Worm (Caenorhabditis elegans) whole organism, L2 larva: ENCODE measurements around the gene hpd-1.

Experiments used
- ama-1 ChIP-seq: fragments of 150-350 bp; optimal IDR thresholded peaks from 2 replicates; lab custom pipeline; 2018; ENCODE audit warnings: inconsistent platforms
- dmd-4 ChIP-seq: sonication (generic microtip); optimal IDR thresholded peaks from 2 replicates; lab custom pipeline; 2017; ENCODE audit warnings: missing biosample characterization, missing genetic modification characterization
- elt-3 ChIP-seq: sonication (generic microtip); optimal IDR thresholded peaks from 2 replicates; lab custom pipeline; 2017; ENCODE audit warnings: missing biosample characterization, missing genetic modification characterization
- nhr-12 ChIP-seq: fragments of 150-350 bp; optimal IDR thresholded peaks from 2 replicates; lab custom pipeline; 2014; ENCODE audit warnings: missing biosample characterization, missing genetic modification characterization
- nhr-23 ChIP-seq: fragments of 150-350 bp; optimal IDR thresholded peaks from 2 replicates; lab custom pipeline; 2014; ENCODE audit warnings: missing biosample characterization, missing genetic modification reagents, missing genetic modification characterization
- nhr-6 ChIP-seq: fragments of 150-350 bp; optimal IDR thresholded peaks from 2 replicates; lab custom pipeline; 2014; ENCODE audit warnings: missing biosample characterization, missing genetic modification characterization

- no peak for TF ChIP-seq nhr-23 (tag; lab: Kevin White, UChicago)
- no peak for TF ChIP-seq elt-3
- TF ChIP-seq dmd-4: no peak
- no peak for TF ChIP-seq nhr-6
- TF ChIP-seq nhr-12: no peak
- TF ChIP-seq ama-1 (lab: Kevin White, UChicago): no peak
Observed at ce11 chrIII:10503753-10504152, 31.6 kb upstream of the hpd-1 start, which contains the start of gene rab-33.
